Worm (Caenorhabditis elegans) whole organism, L4/young adult: Measurements from ENCODE around the gene npr-13.
"Not testable (repeated sequence)": the region's sequence is repeated elsewhere in the genome, so short reads cannot be mapped to it uniquely, and the experiment has no call there.

Experiments
- W03F9.2 ChIP-seq: fragments of 150-350 bp; optimal IDR thresholded peaks from 2 replicates; lab custom pipeline; 2014; ENCODE audit warnings: missing biosample characterization, missing genetic modification characterization
- dao-5 ChIP-seq: sonication (generic microtip); optimal IDR thresholded peaks from 2 replicates; lab custom pipeline; 2016; ENCODE audit warnings: missing genotype, missing genetic modification characterization, moderate library complexity, missing compliant biosample characterization
- him-1 ChIP-seq: sonication (generic microtip); optimal IDR thresholded peaks from 2 replicates; lab custom pipeline; 2016; ENCODE audit warnings: missing genotype, missing genetic modification reagents, missing genetic modification characterization, missing compliant biosample characterization

ce11 chrV:14826952-14827351 is 31.5 kb downstream of the npr-13 start, which contains the start of gene nspa-8:
- TF ChIP-seq W03F9.2 (tag; lab: Kevin White, UChicago); him-1 (tag; lab: Kevin White, UChicago); dao-5: not testable (repeated sequence)
